Fruit fly (Drosophila melanogaster): ENCODE data around the gene CtsL4.

CtsL4 gene

dm6 chr2L:10341405-10341804, 15.0 kb downstream of the CtsL4 start, which contains the start of gene CG31715 (continued):
- TF ChIP-seq CG9932 (GFP tag; IDR thresholded peaks at IDR 0.05) (no peak; the same call in 1 of the 2 replicates), ems (GFP tag; optimal IDR thresholded peaks at IDR 0.05) (no peak), zf30C (GFP tag; optimal IDR thresholded peaks at IDR 0.05) (no peak), Taf1 (GFP tag; IDR thresholded peaks at IDR 0.05) (no peak), CG7271 (tag; optimal IDR thresholded peaks at IDR 0.05) (no peak), bcd (GFP tag; optimal IDR thresholded peaks at IDR 0.05) (no peak), CTCF (GFP tag; optimal IDR thresholded peaks at IDR 0.05) (no peak), ase (GFP tag; IDR thresholded peaks at IDR 0.05) (no peak), CG4424 (GFP tag; optimal IDR thresholded peaks at IDR 0.05) (no peak), Mrtf (GFP tag; IDR thresholded peaks at IDR 0.05) (no peak), twi (tag; optimal IDR thresholded peaks at IDR 0.05) (no peak), Fer1 (GFP tag; optimal IDR thresholded peaks at IDR 0.05) (no peak), CG11560 (tag; IDR thresholded peaks at IDR 0.05) (no peak), lola (GFP tag; optimal IDR thresholded peaks at IDR 0.05) (no peak), sens-2 (GFP tag; IDR thresholded peaks at IDR 0.05) (no peak), CG1024 (GFP tag; IDR thresholded peaks at IDR 0.05) (no peak), Lhr (GFP tag; optimal IDR thresholded peaks at IDR 0.05) (no peak), CG9727 (GFP tag; optimal IDR thresholded peaks at IDR 0.05) (no peak), cas (GFP tag; IDR thresholded peaks at IDR 0.05) (no peak), Ada2b (GFP tag; IDR thresholded peaks at IDR 0.05) (no peak), Dbx (GFP tag; IDR thresholded peaks at IDR 0.05) (peak; percentile 62; the same call in 1 of the 3 replicates), maf-S (GFP tag; optimal IDR thresholded peaks at IDR 0.05) (no peak), Ssrp (tag; optimal IDR thresholded peaks at IDR 0.05) (no peak), her (GFP tag; optimal IDR thresholded peaks at IDR 0.05) (no peak), unc-4 (GFP tag; IDR thresholded peaks at IDR 0.05; ENCODE audit: partially characterized antibody) (peak; percentile 45; the same call in 1 of the 2 replicates), Eip74EF (GFP tag; optimal IDR thresholded peaks at IDR 0.05) (no peak), Camta (GFP tag; optimal IDR thresholded peaks at IDR 0.05) (no peak), CG10274 (GFP tag; optimal IDR thresholded peaks at IDR 0.05) (no peak), CG15073 (GFP tag; optimal IDR thresholded peaks at IDR 0.05) (no peak), nerfin-1 (tag; optimal IDR thresholded peaks at IDR 0.05) (no peak), CG9437 (GFP tag; optimal IDR thresholded peaks at IDR 0.05) (no peak), Sry-δ (GFP tag; optimal IDR thresholded peaks at IDR 0.05) (peak; percentile 73), pfk (GFP tag; optimal IDR thresholded peaks at IDR 0.05) (no peak), otp (GFP tag; IDR thresholded peaks at IDR 0.05) (no peak), Pdp1 (GFP tag; optimal IDR thresholded peaks at IDR 0.05) (no peak), CG7928 (GFP tag; optimal IDR thresholded peaks at IDR 0.05) (no peak), mirr (GFP tag; optimal IDR thresholded peaks at IDR 0.05) (no peak), NfI (GFP tag; optimal IDR thresholded peaks at IDR 0.05) (no peak), Kr (GFP tag; optimal IDR thresholded peaks at IDR 0.05) (no peak), ab (GFP tag; optimal IDR thresholded peaks at IDR 0.05) (no peak), CG5953 (GFP tag; IDR thresholded peaks at IDR 0.05) (no peak), zen2 (GFP tag; IDR thresholded peaks at IDR 0.05; ENCODE audit: partially characterized antibody) (no peak), CG10979 (tag; optimal IDR thresholded peaks at IDR 0.05) (peak; percentile 4), nau (GFP tag; optimal IDR thresholded peaks at IDR 0.05) (no peak), CG3847 (GFP tag; IDR thresholded peaks at IDR 0.05) (no peak), slp2 (GFP tag; optimal IDR thresholded peaks at IDR 0.05) (no peak), CG13287 (GFP tag; IDR thresholded peaks at IDR 0.05; ENCODE audit: partially characterized antibody) (peak; percentile 63), CG13296 (GFP tag; optimal IDR thresholded peaks at IDR 0.05) (no peak), Side (GFP tag; optimal IDR thresholded peaks at IDR 0.05) (no peak), CG17361 (GFP tag; IDR thresholded peaks at IDR 0.05) (no peak), CG7357 (GFP tag; IDR thresholded peaks at IDR 0.05) (no peak), CG34224 (GFP tag; IDR thresholded peaks at IDR 0.05; ENCODE audit: partially characterized antibody) (peak; percentile 72)
